Worm (Caenorhabditis elegans) whole organism, L2 larva: Measurements from ENCODE around the gene F08F8.9.

Experiments used
- C34F6.9 ChIP-seq: fragments of 150-350 bp; optimal IDR thresholded peaks from 2 replicates; lab custom pipeline; 2014; ENCODE audit warnings: missing biosample characterization, missing genetic modification characterization
- F13H6.1 ChIP-seq: sonication (generic microtip); optimal IDR thresholded peaks from 2 replicates; lab custom pipeline; 2016; ENCODE audit warnings: missing genetic modification characterization, missing compliant biosample characterization
- alr-1 ChIP-seq: fragments of 150-350 bp; optimal IDR thresholded peaks from 2 replicates; lab custom pipeline; 2014; ENCODE audit warnings: missing biosample characterization, missing genetic modification characterization
- aly-2 ChIP-seq: fragments of 150-350 bp; optimal IDR thresholded peaks from 2 replicates; lab custom pipeline; 2014; ENCODE audit warnings: missing biosample characterization, missing genetic modification characterization
- ama-1 ChIP-seq: fragments of 150-350 bp; optimal IDR thresholded peaks from 2 replicates; lab custom pipeline; 2018; ENCODE audit warnings: inconsistent platforms
- blmp-1 ChIP-seq: sonication (generic microtip); optimal IDR thresholded peaks from 2 replicates; lab custom pipeline; 2017; ENCODE audit warnings: missing genetic modification characterization, mild to moderate bottlenecking, missing compliant biosample characterization, antibody characterized with exemption, moderate library complexity; ENCODE audit not compliant: insufficient read depth
- ceh-16 ChIP-seq: fragments of 150-350 bp; optimal IDR thresholded peaks from 2 replicates; lab custom pipeline; 2014; ENCODE audit warnings: missing biosample characterization, missing genetic modification characterization
- crh-2 ChIP-seq: sonication (generic microtip); optimal IDR thresholded peaks from 2 replicates; lab custom pipeline; 2017; ENCODE audit warnings: missing biosample characterization, missing genetic modification characterization
- dmd-4 ChIP-seq: sonication (generic microtip); optimal IDR thresholded peaks from 2 replicates; lab custom pipeline; 2017; ENCODE audit warnings: missing biosample characterization, missing genetic modification characterization
- egl-27 ChIP-seq: sonication (generic microtip); optimal IDR thresholded peaks from 3 replicates; lab custom pipeline; 2017; ENCODE audit warnings: missing biosample characterization, missing genetic modification reagents, missing genetic modification characterization
- elt-1 ChIP-seq: fragments of 150-350 bp; optimal IDR thresholded peaks from 2 replicates; lab custom pipeline; 2014; ENCODE audit warnings: missing biosample characterization, missing genetic modification characterization
- fos-1 ChIP-seq: fragments of 150-350 bp; optimal IDR thresholded peaks from 2 replicates; lab custom pipeline; 2014; ENCODE audit warnings: missing biosample characterization, missing genetic modification characterization
- gmeb-1 ChIP-seq: fragments of 150-350 bp; optimal IDR thresholded peaks from 2 replicates; lab custom pipeline; 2014; ENCODE audit warnings: missing biosample characterization, missing genetic modification characterization
- lin-11 ChIP-seq: fragments of 150-350 bp; sonication (generic microtip); optimal IDR thresholded peaks from 2 replicates; lab custom pipeline; 2014; ENCODE audit warnings: missing biosample characterization, missing genetic modification characterization, inconsistent platforms, mixed read lengths
- lin-13 ChIP-seq: fragments of 150-350 bp; optimal IDR thresholded peaks from 2 replicates; lab custom pipeline; 2014; ENCODE audit warnings: missing biosample characterization, missing genetic modification reagents, missing genetic modification characterization
- lsy-2 ChIP-seq, 2 experiments: fragments of 150-350 bp in 1 of 2; sonication (generic microtip) in 1 of 2; optimal IDR thresholded peaks; 2 replicates each; lab custom pipeline; 2014 to 2017; ENCODE audit warnings: missing biosample characterization in 2 of 2, missing genetic modification characterization in 2 of 2
- mab-5 ChIP-seq: fragments of 150-350 bp; optimal IDR thresholded peaks from 2 replicates; lab custom pipeline; 2014; ENCODE audit warnings: missing biosample characterization, missing genetic modification characterization
- mdl-1 ChIP-seq, 2 experiments: fragments of 150-350 bp in 1 of 2; sonication (generic microtip) in 1 of 2; optimal IDR thresholded peaks; 2 replicates each; lab custom pipeline; 2017; ENCODE audit warnings: missing biosample characterization in 2 of 2, missing genetic modification characterization in 2 of 2
- nhr-10 ChIP-seq: sonication (generic microtip); optimal IDR thresholded peaks from 2 replicates; lab custom pipeline; 2017; ENCODE audit warnings: missing biosample characterization, missing genetic modification characterization
- nhr-11 ChIP-seq: fragments of 150-350 bp; optimal IDR thresholded peaks from 2 replicates; lab custom pipeline; 2014; ENCODE audit warnings: missing biosample characterization, missing genetic modification characterization
- nhr-12 ChIP-seq: fragments of 150-350 bp; optimal IDR thresholded peaks from 2 replicates; lab custom pipeline; 2014; ENCODE audit warnings: missing biosample characterization, missing genetic modification characterization
- nhr-129 ChIP-seq: fragments of 150-350 bp; optimal IDR thresholded peaks from 2 replicates; lab custom pipeline; 2014; ENCODE audit warnings: missing biosample characterization, missing genetic modification characterization
- nhr-21 ChIP-seq: fragments of 150-350 bp; optimal IDR thresholded peaks from 2 replicates; lab custom pipeline; 2014; ENCODE audit warnings: missing biosample characterization, missing genetic modification characterization
- nhr-23 ChIP-seq: fragments of 150-350 bp; optimal IDR thresholded peaks from 2 replicates; lab custom pipeline; 2014; ENCODE audit warnings: missing biosample characterization, missing genetic modification reagents, missing genetic modification characterization
- nhr-25 ChIP-seq: fragments of 150-350 bp; sonication (generic microtip); optimal IDR thresholded peaks from 3 replicates; lab custom pipeline; 2014; ENCODE audit warnings: missing biosample characterization, missing genetic modification characterization
- nhr-77 ChIP-seq: fragments of 150-350 bp; optimal IDR thresholded peaks from 2 replicates; lab custom pipeline; 2014; ENCODE audit warnings: missing biosample characterization, missing genetic modification characterization
- sem-4 ChIP-seq: fragments of 150-350 bp; optimal IDR thresholded peaks from 2 replicates; lab custom pipeline; 2014; ENCODE audit warnings: missing biosample characterization, missing genetic modification reagents, missing genetic modification characterization
- skn-1 ChIP-seq: sonication (generic microtip); optimal IDR thresholded peaks from 2 replicates; lab custom pipeline; 2017; ENCODE audit warnings: missing biosample characterization, missing genetic modification characterization
- sma-3 ChIP-seq: sonication (generic microtip); optimal IDR thresholded peaks from 2 replicates; lab custom pipeline; 2016; ENCODE audit warnings: missing genetic modification reagents, missing genetic modification characterization, missing compliant biosample characterization
- sma-9 ChIP-seq, 2 experiments: fragments of 150-350 bp in 1 of 2; sonication (generic microtip) in 1 of 2; optimal IDR thresholded peaks; 2 replicates each; lab custom pipeline; 2014 to 2016; ENCODE audit warnings: missing genetic modification characterization in 2 of 2, mild to moderate bottlenecking in 1 of 2, missing biosample characterization in 1 of 2, missing compliant biosample characterization in 1 of 2, missing genetic modification reagents in 1 of 2, moderate library complexity in 1 of 2
- snpc-4 ChIP-seq: fragments of 150-350 bp; optimal IDR thresholded peaks from 2 replicates; lab custom pipeline; 2014; ENCODE audit warnings: missing biosample characterization, missing genetic modification characterization
- unc-39 ChIP-seq: fragments of 150-350 bp; optimal IDR thresholded peaks from 2 replicates; lab custom pipeline; 2014; ENCODE audit warnings: missing biosample characterization, missing genetic modification characterization
- unc-62 ChIP-seq: fragments of 150-350 bp; optimal IDR thresholded peaks from 2 replicates; lab custom pipeline; 2014; ENCODE audit warnings: missing biosample characterization, missing genetic modification reagents, missing genetic modification characterization
- ztf-1 ChIP-seq: fragments of 200-800 bp; sonication (Bioruptor generic); conservative IDR thresholded peaks from 2 replicates; pipeline ENCODE4 v1.3.6; 2022; ENCODE audit warnings: missing genetic modification characterization, missing compliant biosample characterization
- ztf-11 ChIP-seq: sonication (generic microtip); optimal IDR thresholded peaks from 2 replicates; lab custom pipeline; 2017; ENCODE audit warnings: missing biosample characterization, missing genetic modification characterization

Gene F08F8.9

ce11 chrIII:7374681-7375271 is 21.0 kb upstream of the F08F8.9 start, which contains the start of gene mml-1:
Gene mml-1 (minus strand): TSS chrIII:7374731.
- peak; percentile 51 for TF ChIP-seq nhr-129
- TF ChIP-seq lin-13 (GFP tag; lab: Kevin White, UChicago): peak; percentile 2
- no peak for TF ChIP-seq ztf-11 (tag; lab: Kevin White, UChicago)
- TF ChIP-seq lsy-2 (tag; optimal IDR thresholded peaks at IDR 0.05; lab: Kevin White, UChicago): peak in 1 of 2 experiments; percentile 31
- no peak for TF ChIP-seq snpc-4 (tag; lab: Kevin White, UChicago)
- TF ChIP-seq alr-1 (tag; lab: Kevin White, UChicago): no peak
- no peak for TF ChIP-seq nhr-77 (tag; lab: Kevin White, UChicago)
- TF ChIP-seq nhr-12: no peak
- no peak for TF ChIP-seq sma-3 (GFP tag; lab: Kevin White, UChicago)
- TF ChIP-seq unc-39 (tag; lab: Kevin White, UChicago): no peak
- peak; percentile 23 for TF ChIP-seq crh-2
- peak; percentile 57 for TF ChIP-seq C34F6.9 (tag; lab: Kevin White, UChicago)
- no peak for TF ChIP-seq mab-5 (tag; lab: Kevin White, UChicago)
- TF ChIP-seq nhr-11 (tag; lab: Kevin White, UChicago): no peak
- peak; percentile 85 for TF ChIP-seq ama-1 (lab: Kevin White, UChicago)
- no peak for TF ChIP-seq sma-9 (GFP tag; optimal IDR thresholded peaks at IDR 0.05; lab: Kevin White, UChicago)
- no peak for TF ChIP-seq sma-9 (tag; optimal IDR thresholded peaks at IDR 0.05; lab: Kevin White, UChicago)
- no peak for TF ChIP-seq egl-27 (tag; lab: Kevin White, UChicago)
- no peak for TF ChIP-seq blmp-1
- no peak for TF ChIP-seq nhr-10
- no peak for TF ChIP-seq gmeb-1 (tag; lab: Kevin White, UChicago)

ce11 chrIII:7373802-7374435 is 20.1 kb upstream of the F08F8.9 start:
- no peak for TF ChIP-seq nhr-23 (tag; lab: Kevin White, UChicago)
- no peak for TF ChIP-seq nhr-21 (tag; lab: Kevin White, UChicago)
- no peak for TF ChIP-seq lin-11 (tag; lab: Kevin White, UChicago)
- TF ChIP-seq elt-1: no peak
- TF ChIP-seq sem-4 (tag; lab: Kevin White, UChicago): no peak
- TF ChIP-seq mdl-1 (tag; optimal IDR thresholded peaks at IDR 0.05; lab: Kevin White, UChicago): no peak
- TF ChIP-seq ama-1 (lab: Kevin White, UChicago): peak; percentile 32

ce11 chrIII:7370569-7370968 is 16.8 kb upstream of the F08F8.9 start:
- no peak for TF ChIP-seq nhr-21 (tag; lab: Kevin White, UChicago)
- no peak for TF ChIP-seq sma-3 (GFP tag; lab: Kevin White, UChicago)
- TF ChIP-seq unc-62 (GFP tag; lab: Kevin White, UChicago): no peak
- no peak for TF ChIP-seq lsy-2 (tag; optimal IDR thresholded peaks at IDR 0.05; lab: Kevin White, UChicago)
- no peak for TF ChIP-seq ztf-1 (GFP tag; lab: Robert Waterston, UW)
- no peak for TF ChIP-seq nhr-25 (tag; lab: Kevin White, UChicago)
- TF ChIP-seq skn-1 (tag; lab: Kevin White, UChicago): no peak
- no peak for TF ChIP-seq aly-2
- TF ChIP-seq nhr-10: no peak
- no peak for TF ChIP-seq gmeb-1 (tag; lab: Kevin White, UChicago)
- TF ChIP-seq ceh-16: no peak
- no peak for TF ChIP-seq nhr-77 (tag; lab: Kevin White, UChicago)
- no peak for TF ChIP-seq C34F6.9 (tag; lab: Kevin White, UChicago)
- TF ChIP-seq ama-1 (lab: Kevin White, UChicago): no peak
- no peak for TF ChIP-seq lin-13 (GFP tag; lab: Kevin White, UChicago)
- TF ChIP-seq F13H6.1 (tag; lab: Kevin White, UChicago): no peak
- no peak for TF ChIP-seq dmd-4 (tag; lab: Kevin White, UChicago)
- TF ChIP-seq mab-5 (tag; lab: Kevin White, UChicago): no peak
- TF ChIP-seq fos-1: no peak
